Worm (Caenorhabditis elegans): ENCODE measurements around the gene ceh-36.
A peak's percentile ranks its signal among the peaks of the same experiment; 100 is the strongest.

ceh-36 gene

ce11 chrX:14228764-14229163 is 42.4 kb upstream of the ceh-36 start:
- 0 out of 2 replicates have a peak, but pooled peaks have one; percentile 21 for TF ChIP-seq sea-2 (GFP tag; IDR thresholded peaks at IDR 0.05)
- peak; percentile 84; the same call in 1 of the 2 replicates for TF ChIP-seq lir-1 (GFP tag; conservative IDR thresholded peaks at IDR 0.05)
- peak; percentile 56 for TF ChIP-seq ztf-18 (tag; optimal IDR thresholded peaks at IDR 0.05)
- TF ChIP-seq tbp1 (GFP tag; optimal IDR thresholded peaks at IDR 0.05), result peak; percentile 91
- TF ChIP-seq hrde-1 (tag; optimal IDR thresholded peaks at IDR 0.05; ENCODE audit: borderline replicate concordance), result peak; percentile 40
- no peak for TF ChIP-seq C06A6.2 (GFP tag; conservative IDR thresholded peaks at IDR 0.05)
- TF ChIP-seq gei-17 (GFP tag; optimal IDR thresholded peaks at IDR 0.05), result no peak
- no peak for TF ChIP-seq ceh-79 (tag; optimal IDR thresholded peaks at IDR 0.05)
- TF ChIP-seq egl-44 (GFP tag; IDR thresholded peaks at IDR 0.05), result 0 out of 2 replicates have a peak, but pooled peaks have one; percentile 21
- TF ChIP-seq nhr-90 (tag; optimal IDR thresholded peaks at IDR 0.05), result peak; percentile 88
- peak; percentile 14 for TF ChIP-seq B0035.1 (tag; optimal IDR thresholded peaks at IDR 0.05)
- no peak for TF ChIP-seq mel-28 (tag; optimal IDR thresholded peaks at IDR 0.05; ENCODE audit: borderline replicate concordance)
- peak; percentile 19 for TF ChIP-seq madf-10 (tag; optimal IDR thresholded peaks at IDR 0.05)
- 0 out of 2 replicates have a peak, but pooled peaks have one; percentile 38 for TF ChIP-seq aptf-3 (GFP tag; IDR thresholded peaks at IDR 0.05)
- TF ChIP-seq lin-40 (tag; optimal IDR thresholded peaks at IDR 0.05), result no peak
- 0 out of 2 replicates have a peak, but pooled peaks have one; percentile 10 for TF ChIP-seq attf-6 (GFP tag; IDR thresholded peaks at IDR 0.05)
- no peak for TF ChIP-seq Y79H2A.3 (GFP tag; conservative IDR thresholded peaks at IDR 0.05)
- no peak for TF ChIP-seq nhr-120 (GFP tag; IDR thresholded peaks at IDR 0.05)
- peak; percentile 3 for TF ChIP-seq F49E8.2 (tag; optimal IDR thresholded peaks at IDR 0.05; ENCODE audit: insufficient read depth)
- TF ChIP-seq ceh-100 (GFP tag; IDR thresholded peaks at IDR 0.05), result no peak
- TF ChIP-seq Y56A3A.18 (GFP tag; IDR thresholded peaks at IDR 0.05), result peak; percentile 15; the same call in 1 of the 2 replicates
- peak; percentile 61; the same call in 1 of the 2 replicates for TF ChIP-seq pbrm-1 (GFP tag; IDR thresholded peaks at IDR 0.05)
- no peak for TF ChIP-seq lag-1 (GFP tag; IDR thresholded peaks at IDR 0.05)
- peak; percentile 70 for TF ChIP-seq snpc-1.3 (tag; optimal IDR thresholded peaks at IDR 0.05; ENCODE audit: insufficient read depth)
- TF ChIP-seq bed-2 (GFP tag; IDR thresholded peaks at IDR 0.05), result no peak
- TF ChIP-seq F57A8.1 (GFP tag; optimal IDR thresholded peaks at IDR 0.05), result no peak
- 0 out of 2 replicates have a peak, but pooled peaks have one; percentile 16 for TF ChIP-seq cebp-2 (GFP tag; IDR thresholded peaks at IDR 0.05)
- TF ChIP-seq athp-1 (tag; optimal IDR thresholded peaks at IDR 0.05), result peak; percentile 30
- no peak for TF ChIP-seq repo-1 (tag; optimal IDR thresholded peaks at IDR 0.05)
- no peak for TF ChIP-seq Y53G8AR.9 (GFP tag; conservative IDR thresholded peaks at IDR 0.05)
- TF ChIP-seq ztf-28 (GFP tag; IDR thresholded peaks at IDR 0.05), result no peak
- TF ChIP-seq lsy-27 (tag; optimal IDR thresholded peaks at IDR 0.05; ENCODE audit: borderline replicate concordance, insufficient read depth), result peak; percentile 50
- TF ChIP-seq F23B12.7 (tag; optimal IDR thresholded peaks at IDR 0.05; ENCODE audit: insufficient read depth), result peak; percentile 28
- TF ChIP-seq Y67H2A.10 (GFP tag; conservative IDR thresholded peaks at IDR 0.05), result no peak
- no peak for TF ChIP-seq tbx-9 (tag; optimal IDR thresholded peaks at IDR 0.05; ENCODE audit: borderline replicate concordance)
- TF ChIP-seq D2030.7 (GFP tag; IDR thresholded peaks at IDR 0.05), result peak; percentile 47; the same call in 1 of the 2 replicates
- TF ChIP-seq dpl-1 (GFP tag; optimal IDR thresholded peaks at IDR 0.05), result no peak
- TF ChIP-seq ceh-27 (GFP tag; optimal IDR thresholded peaks at IDR 0.05), result no peak
- peak; percentile 40 for TF ChIP-seq mxl-1 (tag; optimal IDR thresholded peaks at IDR 0.05)
- no peak for TF ChIP-seq rcor-1 (GFP tag; IDR thresholded peaks at IDR 0.05)
- TF ChIP-seq rpc-1 (optimal IDR thresholded peaks at IDR 0.05), result peak; percentile 91
- peak; percentile 96 for TF ChIP-seq rpc-1 (tag; optimal IDR thresholded peaks at IDR 0.05)
- TF ChIP-seq snpc-3.4 (tag; optimal IDR thresholded peaks at IDR 0.05), result peak; percentile 77
- no peak for TF ChIP-seq bed-1 (GFP tag; IDR thresholded peaks at IDR 0.05)
- TF ChIP-seq egl-18 (GFP tag; IDR thresholded peaks at IDR 0.05), result no peak
- TF ChIP-seq ama-1 (optimal IDR thresholded peaks at IDR 0.05), result no peak
- TF ChIP-seq ama-1 (GFP tag; optimal IDR thresholded peaks at IDR 0.05), result peak in 1 of 2 experiments; percentile 27
- TF ChIP-seq mes-4 (tag; optimal IDR thresholded peaks at IDR 0.05), result peak; percentile 10
